Fruit fly (Drosophila melanogaster): ENCODE results near the gene CG33764.

Gene CG33764

dm6 chr3L:4269920-4270319 lies 2.6 kb upstream of the CG33764 start:
- TF ChIP-seq bbx (GFP tag; IDR thresholded peaks at IDR 0.05; ENCODE audit: partially characterized antibody) (no peak), CG10147 (GFP tag; optimal IDR thresholded peaks at IDR 0.05) (peak; percentile 74), CG2712 (tag; optimal IDR thresholded peaks at IDR 0.05) (peak; percentile 87), yki (optimal IDR thresholded peaks at IDR 0.05) (no peak), wor (GFP tag; IDR thresholded peaks at IDR 0.05) (peak; percentile 38; the same call in 1 of the 2 replicates), Fer2 (tag; optimal IDR thresholded peaks at IDR 0.05) (peak; percentile 16), seq (GFP tag; IDR thresholded peaks at IDR 0.05) (peak; percentile 62; the same call in 1 of the 2 replicates), CG17361 (GFP tag; IDR thresholded peaks at IDR 0.05) (peak; percentile 86), sd (tag; optimal IDR thresholded peaks at IDR 0.05) (peak; percentile 33), Dad (GFP tag; optimal IDR thresholded peaks at IDR 0.05) (no peak), Hand (GFP tag; optimal IDR thresholded peaks at IDR 0.05) (peak; percentile 35), D19A (tag; optimal IDR thresholded peaks at IDR 0.05) (peak; percentile 77), dm (GFP tag; optimal IDR thresholded peaks at IDR 0.05) (no peak), CG8478 (optimal IDR thresholded peaks at IDR 0.05) (no peak), ken (GFP tag; IDR thresholded peaks at IDR 0.05) (no peak), Nf-YC (tag; optimal IDR thresholded peaks at IDR 0.05) (peak; percentile 68), H15 (GFP tag; IDR thresholded peaks at IDR 0.05) (peak; percentile 42; the same call in 1 of the 3 replicates), CG34422 (GFP tag; IDR thresholded peaks at IDR 0.05) (peak; percentile 54; the same call in 1 of the 3 replicates), Hmx (GFP tag; optimal IDR thresholded peaks at IDR 0.05) (no peak), Sox100B (GFP tag; optimal IDR thresholded peaks at IDR 0.05) (peak; percentile 84), Gsc (GFP tag; IDR thresholded peaks at IDR 0.05) (no peak), gcm (GFP tag; optimal IDR thresholded peaks at IDR 0.05) (peak; percentile 72), CG9437 (GFP tag; optimal IDR thresholded peaks at IDR 0.05) (peak; percentile 52), stc (GFP tag; IDR thresholded peaks at IDR 0.05) (peak; percentile 74), CG1792 (GFP tag; optimal IDR thresholded peaks at IDR 0.05) (no peak), CG32767 (GFP tag; IDR thresholded peaks at IDR 0.05) (peak; percentile 75; the same call in 1 of the 2 replicates), CG2678 (tag; optimal IDR thresholded peaks at IDR 0.05) (peak; percentile 88), CG2202 (tag; optimal IDR thresholded peaks at IDR 0.05) (peak; percentile 52), CG2875 (GFP tag; optimal IDR thresholded peaks at IDR 0.05) (peak; percentile 16), insv (GFP tag; optimal IDR thresholded peaks at IDR 0.05) (no peak), fd3F (GFP tag; optimal IDR thresholded peaks at IDR 0.05) (peak; percentile 52), CG10979 (tag; optimal IDR thresholded peaks at IDR 0.05) (peak; percentile 82), hb (GFP tag; IDR thresholded peaks at IDR 0.05; ENCODE audit: partially characterized antibody) (no peak), ranshi (GFP tag; IDR thresholded peaks at IDR 0.05) (peak; percentile 51; the same call in 1 of the 2 replicates), run (tag; optimal IDR thresholded peaks at IDR 0.05) (peak; percentile 72), CG17385 (GFP tag; optimal IDR thresholded peaks at IDR 0.05) (peak; percentile 75), Neu2 (GFP tag; optimal IDR thresholded peaks at IDR 0.05; ENCODE audit: borderline replicate concordance) (no peak), CG7372 (GFP tag; IDR thresholded peaks at IDR 0.05) (peak; percentile 47; the same call in 1 of the 2 replicates), CG1529 (GFP tag; optimal IDR thresholded peaks at IDR 0.05) (peak; percentile 58), Xrp1 (GFP tag; IDR thresholded peaks at IDR 0.05) (peak; percentile 81), Trl (optimal IDR thresholded peaks at IDR 0.05) (no peak), Trl (GFP tag; optimal IDR thresholded peaks at IDR 0.05) (no peak), CG10366 (GFP tag; IDR thresholded peaks at IDR 0.05) (peak; percentile 52), CG9609 (GFP tag; optimal IDR thresholded peaks at IDR 0.05) (no peak), chif (GFP tag; optimal IDR thresholded peaks at IDR 0.05) (no peak), CG11504 (tag; optimal IDR thresholded peaks at IDR 0.05) (peak; percentile 87), Opbp (GFP tag; IDR thresholded peaks at IDR 0.05; ENCODE audit: partially characterized antibody) (no peak), caup (GFP tag; optimal IDR thresholded peaks at IDR 0.05; ENCODE audit: severe bottlenecking) (peak; percentile 53), CG14710 (tag; optimal IDR thresholded peaks at IDR 0.05) (peak; percentile 73), Atf3 (GFP tag; optimal IDR thresholded peaks at IDR 0.05) (no peak), CG7786 (GFP tag; optimal IDR thresholded peaks at IDR 0.05) (no peak), gfzf (GFP tag; optimal IDR thresholded peaks at IDR 0.05) (no peak)
